Fruit fly (Drosophila melanogaster) whole organism, embryonic: ENCODE measurements around the gene PK1-R.
A peak's percentile ranks its signal among the peaks of the same experiment; 100 is the strongest.

Experiments
- Abd-B ChIP-seq: fragments of 200-800 bp; sonication (Bioruptor generic); optimal IDR thresholded peaks from 2 replicates; lab custom pipeline; 2018; ENCODE audit warnings: missing biosample characterization, mild to moderate bottlenecking, missing genetic modification characterization, moderate library complexity
- Antp ChIP-seq: fragments of 200-800 bp; sonication (Bioruptor generic); optimal IDR thresholded peaks from 3 replicates; lab custom pipeline; 2016; ENCODE audit warnings: missing biosample characterization, missing genetic modification characterization
- Asciz ChIP-seq: fragments of 200-800 bp; sonication (Bioruptor generic); optimal IDR thresholded peaks from 2 replicates; lab custom pipeline; 2017; ENCODE audit warnings: missing biosample characterization, mild to moderate bottlenecking, missing genetic modification characterization, missing genetic modification reagents
- B-H1 ChIP-seq: fragments of 200-800 bp; sonication (Bioruptor generic); IDR thresholded peaks from 3 replicates; pipeline ENCODE4 v1.3.6; 2022; ENCODE audit warnings: missing biosample characterization, missing genetic modification characterization
- BEAF-32 ChIP-seq: fragments of 200-800 bp; sonication (Bioruptor generic); optimal IDR thresholded peaks from 3 replicates; lab custom pipeline; 2017; ENCODE audit warnings: missing biosample characterization, missing genetic modification characterization, mild to moderate bottlenecking, moderate library complexity, missing genetic modification reagents
- CG10654 ChIP-seq: fragments of 200-800 bp; sonication (Bioruptor generic); optimal IDR thresholded peaks from 2 replicates; lab custom pipeline; 2016; ENCODE audit warnings: missing biosample characterization, missing genetic modification characterization
- CG10979 ChIP-seq: fragments of 200-800 bp; sonication (Bioruptor generic); optimal IDR thresholded peaks from 2 replicates; lab custom pipeline; 2018; ENCODE audit warnings: missing biosample characterization, mild to moderate bottlenecking, missing genetic modification characterization, moderate library complexity
- CG12299 ChIP-seq: fragments of 200-800 bp; sonication (Bioruptor generic); optimal IDR thresholded peaks from 2 replicates; lab custom pipeline; 2018; ENCODE audit warnings: missing biosample characterization, mild to moderate bottlenecking, missing genetic modification characterization
- CG13123 ChIP-seq: fragments of 200-800 bp; sonication (Bioruptor generic); optimal IDR thresholded peaks from 2 replicates; lab custom pipeline; 2016; ENCODE audit warnings: missing biosample characterization, missing genetic modification characterization
- CG15073 ChIP-seq: fragments of 200-800 bp; sonication (Bioruptor generic); optimal IDR thresholded peaks from 2 replicates; lab custom pipeline; 2016; ENCODE audit warnings: missing biosample characterization, missing genetic modification characterization
- CG15269 ChIP-seq: fragments of 200-800 bp; sonication (Bioruptor generic); optimal IDR thresholded peaks from 2 replicates; lab custom pipeline; 2018; ENCODE audit warnings: missing biosample characterization, mild to moderate bottlenecking, missing genetic modification characterization, moderate library complexity
- CG1602 ChIP-seq: fragments of 200-800 bp; sonication (Bioruptor generic); optimal IDR thresholded peaks from 3 replicates; lab custom pipeline; 2016; ENCODE audit warnings: missing biosample characterization, missing genetic modification characterization
- CG18619 ChIP-seq: fragments of 200-800 bp; sonication (Bioruptor generic); optimal IDR thresholded peaks from 3 replicates; lab custom pipeline; 2017; ENCODE audit warnings: missing biosample characterization, mild to moderate bottlenecking, missing genetic modification characterization
- CG18764 ChIP-seq: fragments of 200-800 bp; sonication (Bioruptor generic); optimal IDR thresholded peaks from 3 replicates; lab custom pipeline; 2016; ENCODE audit warnings: missing biosample characterization, missing genetic modification characterization
- CG2199 ChIP-seq: fragments of 200-800 bp; sonication (Bioruptor generic); IDR thresholded peaks from 3 replicates; pipeline ENCODE4 v1.3.6; 2022; ENCODE audit warnings: missing biosample characterization, missing genetic modification characterization
- CG31441 ChIP-seq: fragments of 200-800 bp; sonication (Bioruptor generic); IDR thresholded peaks from 2 replicates; pipeline ENCODE4 v1.3.6; 2022; ENCODE audit warnings: missing biosample characterization, missing genetic modification characterization
- CG3847 ChIP-seq: fragments of 200-800 bp; sonication (Bioruptor generic); IDR thresholded peaks from 2 replicates; pipeline ENCODE4 v1.3.6; 2022; ENCODE audit warnings: missing biosample characterization, missing genetic modification characterization
- CG4360 ChIP-seq: fragments of 200-800 bp; sonication (Bioruptor generic); IDR thresholded peaks from 2 replicates; pipeline ENCODE4 v1.3.6; 2022; ENCODE audit warnings: missing biosample characterization, missing genetic modification characterization
- CG6272 ChIP-seq: fragments of 200-800 bp; sonication (Bioruptor generic); IDR thresholded peaks from 2 replicates; pipeline ENCODE4 v1.3.6; 2022; ENCODE audit warnings: missing biosample characterization, missing genetic modification characterization
- CG6689 ChIP-seq: fragments of 200-800 bp; sonication (Bioruptor generic); IDR thresholded peaks from 2 replicates; pipeline ENCODE4 v1.3.6; 2022; ENCODE audit warnings: missing biosample characterization, missing genetic modification characterization
- CG7839 ChIP-seq: fragments of 200-800 bp; sonication (Bioruptor generic); optimal IDR thresholded peaks from 3 replicates; lab custom pipeline; 2018; ENCODE audit warnings: missing biosample characterization, mild to moderate bottlenecking, missing genetic modification characterization, moderate library complexity
- CG9215 ChIP-seq: fragments of 200-800 bp; sonication (Bioruptor generic); IDR thresholded peaks from 2 replicates; pipeline ENCODE4 v1.3.6; 2022; ENCODE audit warnings: missing biosample characterization, missing genetic modification characterization
- Doc2 ChIP-seq: fragments of 200-800 bp; sonication (Bioruptor generic); IDR thresholded peaks from 2 replicates; pipeline ENCODE4 v1.3.6; 2022; ENCODE audit warnings: missing biosample characterization, missing genetic modification characterization
- Doc3 ChIP-seq: fragments of 200-800 bp; sonication (Bioruptor generic); IDR thresholded peaks from 3 replicates; pipeline ENCODE4 v1.3.6; 2022; ENCODE audit warnings: missing biosample characterization, missing genetic modification characterization; ENCODE audit not compliant: partially characterized antibody
- Elba2 ChIP-seq: fragments of 200-800 bp; sonication (Bioruptor generic); optimal IDR thresholded peaks from 3 replicates; lab custom pipeline; 2016; ENCODE audit warnings: missing biosample characterization, missing genetic modification characterization
- HHEX ChIP-seq: fragments of 200-800 bp; sonication (Bioruptor generic); optimal IDR thresholded peaks from 3 replicates; lab custom pipeline; 2017; ENCODE audit warnings: missing biosample characterization, mild to moderate bottlenecking, missing genetic modification characterization, missing genetic modification reagents
- Hand ChIP-seq: fragments of 200-800 bp; sonication (Bioruptor generic); optimal IDR thresholded peaks from 2 replicates; lab custom pipeline; 2017; ENCODE audit warnings: mild to moderate bottlenecking, missing biosample characterization, missing genetic modification reagents, missing genetic modification characterization
- Hr3 ChIP-seq: fragments of 200-800 bp; sonication (Bioruptor generic); optimal IDR thresholded peaks from 3 replicates; lab custom pipeline; 2016; ENCODE audit warnings: missing biosample characterization, missing genetic modification characterization
- Hr78 ChIP-seq, 2 experiments: fragments of 200-800 bp in 1 of 2; fragments of >200 bp in 1 of 2; sonication (Bioruptor generic) in 1 of 2; optimal IDR thresholded peaks; 2 replicates each; lab custom pipeline; 2017 to 2019; ENCODE audit warnings: missing biosample characterization in 2 of 2, missing genetic modification characterization in 2 of 2, mild to moderate bottlenecking in 1 of 2, moderate library complexity in 1 of 2
- Jarid2 ChIP-seq: fragments of 200-800 bp; sonication (Bioruptor generic); optimal IDR thresholded peaks from 3 replicates; lab custom pipeline; 2017; ENCODE audit warnings: mild to moderate bottlenecking, missing biosample characterization, missing genetic modification reagents, missing genetic modification characterization
- NK7.1 ChIP-seq: fragments of 200-800 bp; sonication (Bioruptor generic); optimal IDR thresholded peaks from 3 replicates; lab custom pipeline; 2016; ENCODE audit warnings: missing biosample characterization, missing genetic modification characterization
- TFAM ChIP-seq: fragments of 200-800 bp; sonication (Bioruptor generic); optimal IDR thresholded peaks from 2 replicates; lab custom pipeline; 2017; ENCODE audit warnings: missing biosample characterization, missing genetic modification characterization, inconsistent platforms
- Usf ChIP-seq: fragments of 200-800 bp; sonication (Bioruptor generic); optimal IDR thresholded peaks from 2 replicates; lab custom pipeline; 2017; ENCODE audit warnings: missing genotype, missing biosample characterization, missing genetic modification characterization
- abd-A ChIP-seq: fragments of 200-800 bp; sonication (Bioruptor generic); optimal IDR thresholded peaks from 3 replicates; lab custom pipeline; 2019; ENCODE audit warnings: missing biosample characterization, mild to moderate bottlenecking, missing genetic modification characterization, moderate library complexity
- ara ChIP-seq: fragments of 200-800 bp; sonication (Bioruptor generic); IDR thresholded peaks from 2 replicates; pipeline ENCODE4 v1.3.6; 2022; ENCODE audit warnings: missing biosample characterization, missing genetic modification characterization
- az2 ChIP-seq: fragments of 200-800 bp; sonication (Bioruptor generic); optimal IDR thresholded peaks from 3 replicates; lab custom pipeline; 2016; ENCODE audit warnings: missing biosample characterization, missing genetic modification characterization
- bsh ChIP-seq, 2 experiments: fragments of 200-800 bp; sonication (Bioruptor generic); optimal IDR thresholded peaks; 2 replicates each; lab custom pipeline; 2017 to 2018; ENCODE audit warnings: mild to moderate bottlenecking in 2 of 2, missing biosample characterization in 2 of 2, missing genetic modification characterization in 2 of 2, moderate library complexity in 1 of 2
- fu2 ChIP-seq: fragments of 200-800 bp; sonication (Bioruptor generic); optimal IDR thresholded peaks from 2 replicates; lab custom pipeline; 2016; ENCODE audit warnings: missing biosample characterization, missing genetic modification characterization
- hbn ChIP-seq: fragments of 200-800 bp; sonication (Bioruptor generic); IDR thresholded peaks from 2 replicates; pipeline ENCODE4 v1.3.6; 2022; ENCODE audit warnings: missing biosample characterization, missing genetic modification characterization; ENCODE audit not compliant: partially characterized antibody
- jing ChIP-seq: fragments of 200-800 bp; sonication (Bioruptor generic); optimal IDR thresholded peaks from 2 replicates; lab custom pipeline; 2018; ENCODE audit warnings: missing biosample characterization, mild to moderate bottlenecking, missing genetic modification characterization
- ken ChIP-seq: fragments of 200-800 bp; sonication (Bioruptor generic); IDR thresholded peaks from 3 replicates; pipeline ENCODE4 v1.3.6; 2022; ENCODE audit warnings: missing biosample characterization, missing genetic modification characterization
- knrl ChIP-seq: fragments of 200-800 bp; sonication (Bioruptor generic); IDR thresholded peaks from 3 replicates; pipeline ENCODE4 v1.3.6; 2022; ENCODE audit warnings: missing biosample characterization, missing genetic modification characterization; ENCODE audit not compliant: partially characterized antibody
- pb ChIP-seq: fragments of 200-800 bp; sonication (Bioruptor generic); optimal IDR thresholded peaks from 3 replicates; lab custom pipeline; 2016; ENCODE audit warnings: missing biosample characterization, missing genetic modification characterization
- schlank ChIP-seq: fragments of 200-800 bp; sonication (Bioruptor generic); optimal IDR thresholded peaks from 2 replicates; lab custom pipeline; 2018; ENCODE audit warnings: missing biosample characterization, mild to moderate bottlenecking, missing genetic modification characterization
- sna ChIP-seq: fragments of 200-800 bp; sonication (Bioruptor generic); IDR thresholded peaks from 2 replicates; pipeline ENCODE4 v1.3.6; 2022; ENCODE audit warnings: missing biosample characterization, missing genetic modification characterization; ENCODE audit not compliant: partially characterized antibody
- tin ChIP-seq: fragments of 200-800 bp; sonication (Bioruptor generic); optimal IDR thresholded peaks from 3 replicates; lab custom pipeline; 2016; ENCODE audit warnings: missing biosample characterization, missing genetic modification characterization
- tll ChIP-seq, 2 experiments: fragments of 200-800 bp in 1 of 2; fragments of >200 bp in 1 of 2; sonication (Bioruptor generic) in 1 of 2; optimal IDR thresholded peaks; 2 replicates each; lab custom pipeline; 2017 to 2019; ENCODE audit warnings: missing biosample characterization in 2 of 2, missing genetic modification characterization in 2 of 2, mild to moderate bottlenecking in 1 of 2, moderate library complexity in 1 of 2
- unc-4 ChIP-seq: fragments of 200-800 bp; sonication (Bioruptor generic); IDR thresholded peaks from 2 replicates; pipeline ENCODE4 v1.3.6; 2022; ENCODE audit warnings: missing biosample characterization, missing genetic modification characterization; ENCODE audit not compliant: partially characterized antibody

Gene PK1-R

DNA sequence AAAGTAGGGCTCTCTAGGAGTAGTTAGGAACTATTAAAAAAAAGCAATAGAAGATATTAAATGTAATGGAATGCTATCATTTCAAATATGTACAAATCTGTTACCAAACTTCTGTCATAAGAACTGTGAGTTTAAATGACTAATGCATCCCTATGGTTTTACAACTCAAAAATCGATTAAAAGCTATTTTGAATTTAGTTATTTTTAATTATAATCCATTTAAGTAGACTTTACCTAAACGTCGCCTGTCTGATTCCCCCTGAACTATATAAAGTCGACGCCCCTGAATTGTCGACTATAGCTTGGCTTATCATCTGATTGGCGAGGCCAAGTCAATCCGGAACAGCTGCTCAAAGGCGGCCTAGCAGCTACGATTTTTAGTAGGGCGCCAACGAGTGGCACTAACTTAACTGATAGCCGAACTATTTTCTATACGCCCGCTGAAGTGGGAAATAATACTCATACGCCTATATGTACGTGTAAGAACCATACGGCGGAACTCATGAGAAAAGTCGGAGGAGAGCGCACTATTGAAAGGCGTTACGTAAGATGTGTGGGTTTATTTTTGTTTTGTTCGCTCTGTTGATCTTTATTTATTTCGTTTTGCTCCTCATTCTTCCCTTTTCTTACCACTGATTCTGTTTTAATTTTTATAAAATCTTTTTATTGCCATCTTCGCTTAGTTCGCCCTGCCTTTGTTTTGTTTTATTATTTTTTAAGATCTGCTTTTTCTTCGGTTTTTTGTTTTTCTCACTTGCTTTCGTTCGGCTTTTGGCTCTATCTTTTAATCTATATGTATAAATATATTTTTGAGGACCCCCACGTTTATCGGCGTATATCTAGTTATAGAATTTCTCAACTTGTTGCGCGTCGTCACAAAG, 40.7 kb downstream of the PK1-R start (continued):
- TF ChIP-seq Elba2 (GFP tag; lab: Kevin White, UChicago): no peak
- peak; percentile 16 to 20 for TF ChIP-seq bsh (GFP tag; optimal IDR thresholded peaks at IDR 0.05; lab: Kevin White, UChicago)
- no peak for TF ChIP-seq hbn (GFP tag; lab: Robert Waterston, UW)
- TF ChIP-seq HHEX (GFP tag; lab: Kevin White, UChicago): peak; percentile 36
- TF ChIP-seq TFAM (GFP tag; lab: Kevin White, UChicago): no peak
- no peak; the same call in 2 of the 3 replicates for TF ChIP-seq B-H1 (GFP tag; lab: Robert Waterston, UW)
- no peak; the same call in 1 of the 2 replicates for TF ChIP-seq CG3847 (GFP tag; lab: Robert Waterston, UW)
- peak; percentile 85; the same call in 2 of the 3 replicates for TF ChIP-seq CG2199 (GFP tag; lab: Robert Waterston, UW)
- TF ChIP-seq BEAF-32: no peak
- peak; percentile 30 for TF ChIP-seq CG15269 (tag; lab: Kevin White, UChicago)
- no peak for TF ChIP-seq CG1602 (GFP tag; lab: Kevin White, UChicago)
- no peak for TF ChIP-seq tll (GFP tag; optimal IDR thresholded peaks at IDR 0.05; lab: Kevin White, UChicago)
- TF ChIP-seq Hr3 (GFP tag; lab: Kevin White, UChicago): no peak
- TF ChIP-seq ara (GFP tag; lab: Robert Waterston, UW): no peak
- TF ChIP-seq Doc2 (GFP tag; lab: Robert Waterston, UW): no peak
- no peak for TF ChIP-seq CG9215 (GFP tag; lab: Robert Waterston, UW)
- no peak for TF ChIP-seq knrl (GFP tag; lab: Robert Waterston, UW)
- no peak for TF ChIP-seq NK7.1 (GFP tag; lab: Kevin White, UChicago)
- no peak for TF ChIP-seq Antp (GFP tag; lab: Kevin White, UChicago)
- TF ChIP-seq CG31441 (GFP tag; lab: Robert Waterston, UW): peak; percentile 65
- TF ChIP-seq Doc3 (GFP tag; lab: Robert Waterston, UW): no peak
- TF ChIP-seq abd-A (tag; lab: Kevin White, UChicago): no peak
- no peak for TF ChIP-seq jing (GFP tag; lab: Kevin White, UChicago)
- TF ChIP-seq Hr78 (GFP tag; optimal IDR thresholded peaks at IDR 0.05; lab: Kevin White, UChicago): no peak
- TF ChIP-seq Jarid2 (GFP tag; lab: Kevin White, UChicago): no peak
- no peak for TF ChIP-seq az2 (GFP tag; lab: Kevin White, UChicago)
- TF ChIP-seq Hand (GFP tag; lab: Kevin White, UChicago): no peak
- no peak for TF ChIP-seq sna (GFP tag; lab: Robert Waterston, UW)
- no peak for TF ChIP-seq CG4360 (GFP tag; lab: Robert Waterston, UW)
- TF ChIP-seq CG18764 (GFP tag; lab: Kevin White, UChicago): no peak
- no peak for TF ChIP-seq CG15073
- TF ChIP-seq pb (GFP tag; lab: Kevin White, UChicago): no peak
- no peak for TF ChIP-seq unc-4 (GFP tag; lab: Robert Waterston, UW)
- TF ChIP-seq CG12299 (tag; lab: Kevin White, UChicago): no peak
- peak; percentile 43 for TF ChIP-seq CG7839 (tag; lab: Kevin White, UChicago)
- peak; percentile 7 for TF ChIP-seq Abd-B
- TF ChIP-seq Usf (GFP tag; lab: Kevin White, UChicago): peak; percentile 6
- TF ChIP-seq ken: no peak
- TF ChIP-seq CG18619 (GFP tag; lab: Kevin White, UChicago): peak; percentile 35
- no peak for TF ChIP-seq schlank
- peak; percentile 43 for TF ChIP-seq CG6689
- no peak for TF ChIP-seq CG10654 (GFP tag; lab: Kevin White, UChicago)
- TF ChIP-seq CG10979 (tag; lab: Kevin White, UChicago): peak; percentile 13
- no peak for TF ChIP-seq fu2 (GFP tag; lab: Kevin White, UChicago)
- TF ChIP-seq Asciz (GFP tag; lab: Kevin White, UChicago): peak; percentile 56
- no peak for TF ChIP-seq CG6272 (GFP tag; lab: Robert Waterston, UW)
- TF ChIP-seq tin (GFP tag; lab: Kevin White, UChicago): peak; percentile 39
- no peak for TF ChIP-seq CG13123 (GFP tag; lab: Kevin White, UChicago)
